Fruit fly (Drosophila melanogaster) whole organism, embryonic: ENCODE results near the gene Cyp308a1.
A peak's percentile ranks its signal among the peaks of the same experiment; 100 is the strongest.

ENCODE experiments used
- Bgb ChIP-seq: fragments of 200-800 bp; sonication (Bioruptor generic); IDR thresholded peaks from 2 replicates; pipeline ENCODE4 v1.3.6; 2022; ENCODE audit warnings: missing biosample characterization, missing genetic modification characterization; ENCODE audit not compliant: partially characterized antibody
- Blimp-1 ChIP-seq: fragments of 200-800 bp; sonication (Bioruptor generic); optimal IDR thresholded peaks from 3 replicates; lab custom pipeline; 2018; ENCODE audit warnings: missing biosample characterization, missing genetic modification characterization, mild to moderate bottlenecking, moderate library complexity, missing genetic modification reagents
- CG10543 ChIP-seq: fragments of 200-800 bp; sonication (Bioruptor generic); optimal IDR thresholded peaks from 3 replicates; lab custom pipeline; 2017; ENCODE audit warnings: missing biosample characterization, mild to moderate bottlenecking, missing genetic modification characterization, moderate library complexity
- CG12769 ChIP-seq: fragments of 200-800 bp; sonication (Bioruptor generic); optimal IDR thresholded peaks from 2 replicates; lab custom pipeline; 2019; ENCODE audit warnings: missing biosample characterization, mild to moderate bottlenecking, missing genetic modification characterization, moderate library complexity
- CG13894 ChIP-seq: fragments of 200-800 bp; sonication (Bioruptor generic); optimal IDR thresholded peaks from 3 replicates; lab custom pipeline; 2018; ENCODE audit warnings: missing biosample characterization, mild to moderate bottlenecking, missing genetic modification characterization, moderate library complexity
- CG15269 ChIP-seq: fragments of 200-800 bp; sonication (Bioruptor generic); optimal IDR thresholded peaks from 2 replicates; lab custom pipeline; 2018; ENCODE audit warnings: missing biosample characterization, mild to moderate bottlenecking, missing genetic modification characterization, moderate library complexity
- CG1529 ChIP-seq: fragments of 200-800 bp; sonication (Bioruptor generic); optimal IDR thresholded peaks from 3 replicates; lab custom pipeline; 2018; ENCODE audit warnings: missing biosample characterization, missing genetic modification characterization
- CG18011 ChIP-seq: fragments of 200-800 bp; sonication (Bioruptor generic); optimal IDR thresholded peaks from 2 replicates; lab custom pipeline; 2017; ENCODE audit warnings: missing biosample characterization, missing genetic modification characterization, mild to moderate bottlenecking, moderate library complexity, missing genotype
- CG2116 ChIP-seq: fragments of 200-800 bp; sonication (Bioruptor generic); optimal IDR thresholded peaks from 3 replicates; lab custom pipeline; 2018; ENCODE audit warnings: missing biosample characterization, mild to moderate bottlenecking, missing genetic modification characterization
- CG2678 ChIP-seq: fragments of 200-800 bp; sonication (Bioruptor generic); optimal IDR thresholded peaks from 3 replicates; lab custom pipeline; 2019; ENCODE audit warnings: missing biosample characterization, mild to moderate bottlenecking, missing genetic modification characterization, moderate library complexity
- CG32532 ChIP-seq: fragments of 200-800 bp; sonication (Bioruptor generic); IDR thresholded peaks from 2 replicates; pipeline ENCODE4 v1.3.6; 2022; ENCODE audit warnings: missing biosample characterization, missing genetic modification characterization
- CG3995 ChIP-seq: fragments of 200-800 bp; sonication (Bioruptor generic); optimal IDR thresholded peaks from 3 replicates; lab custom pipeline; 2016; ENCODE audit warnings: missing biosample characterization, missing genetic modification characterization
- CG42726 ChIP-seq: fragments of 200-800 bp; sonication (Bioruptor generic); IDR thresholded peaks from 2 replicates; pipeline ENCODE4 v1.3.6; 2022; ENCODE audit warnings: missing biosample characterization, missing genetic modification characterization; ENCODE audit not compliant: partially characterized antibody
- CG6791 ChIP-seq: fragments of 200-800 bp; sonication (Bioruptor generic); IDR thresholded peaks from 3 replicates; pipeline ENCODE4 v1.3.6; 2022; ENCODE audit warnings: missing biosample characterization, missing genetic modification characterization; ENCODE audit not compliant: partially characterized antibody
- CTCF ChIP-seq: fragments of 200-800 bp; sonication (Bioruptor generic); optimal IDR thresholded peaks from 2 replicates; lab custom pipeline; 2017; ENCODE audit warnings: missing biosample characterization, mild to moderate bottlenecking, missing genetic modification characterization, moderate library complexity
- Deaf1 ChIP-seq: fragments of 200-800 bp; optimal IDR thresholded peaks from 3 replicates; lab custom pipeline; 2019; ENCODE audit warnings: missing biosample characterization, mild to moderate bottlenecking, missing genetic modification characterization, moderate library complexity
- Dip2 ChIP-seq: fragments of 200-800 bp; sonication (Bioruptor generic); IDR thresholded peaks from 2 replicates; pipeline ENCODE4 v1.3.6; 2022; ENCODE audit warnings: missing biosample characterization, missing genetic modification characterization
- Ets65A ChIP-seq: fragments of 200-800 bp; sonication (Bioruptor generic); peaks from one replicate; lab custom pipeline; 2016; ENCODE audit warnings: missing biosample characterization, missing genetic modification characterization
- Med ChIP-seq: fragments of 200-800 bp; sonication (Bioruptor generic); peaks from one replicate; lab custom pipeline; 2016; ENCODE audit warnings: missing biosample characterization, missing genetic modification characterization, mild to moderate bottlenecking, inconsistent platforms, moderate library complexity
- Pdp1 ChIP-seq, 2 experiments: fragments of 200-800 bp; sonication (Bioruptor generic); optimal IDR thresholded peaks; 3 replicates each; lab custom pipeline; 2016; ENCODE audit warnings: missing biosample characterization in 2 of 2, missing genetic modification characterization in 2 of 2, mild to moderate bottlenecking in 1 of 2, moderate library complexity in 1 of 2
- Rfx ChIP-seq: fragments of 200-800 bp; sonication (Bioruptor generic); IDR thresholded peaks from 2 replicates; pipeline ENCODE4 v1.3.6; 2022; ENCODE audit warnings: missing biosample characterization, missing genetic modification characterization
- ara ChIP-seq: fragments of 200-800 bp; sonication (Bioruptor generic); IDR thresholded peaks from 2 replicates; pipeline ENCODE4 v1.3.6; 2022; ENCODE audit warnings: missing biosample characterization, missing genetic modification characterization
- bigmax ChIP-seq: fragments of 200-800 bp; sonication (Bioruptor generic); optimal IDR thresholded peaks from 2 replicates; lab custom pipeline; 2018; ENCODE audit warnings: missing biosample characterization, mild to moderate bottlenecking, missing genetic modification characterization
- chinmo ChIP-seq: fragments of 200-800 bp; sonication (Bioruptor generic); IDR thresholded peaks from 4 replicates; pipeline ENCODE4 v1.3.6; 2022; ENCODE audit warnings: missing biosample characterization, missing genetic modification characterization; ENCODE audit not compliant: partially characterized antibody
- ci ChIP-seq: fragments of 200-800 bp; sonication (Bioruptor generic); IDR thresholded peaks from 3 replicates; pipeline ENCODE4 v1.3.6; 2022; ENCODE audit warnings: missing biosample characterization, missing genetic modification characterization
- ftz-f1 ChIP-seq: fragments of 200-800 bp; sonication (Bioruptor generic); optimal IDR thresholded peaks from 2 replicates; lab custom pipeline; 2016; ENCODE audit warnings: missing biosample characterization, missing genetic modification characterization
- gsb ChIP-seq: fragments of 200-800 bp; sonication (Bioruptor generic); IDR thresholded peaks from 2 replicates; pipeline ENCODE4 v1.3.6; 2022; ENCODE audit warnings: missing biosample characterization, missing genetic modification characterization
- kay ChIP-seq: fragments of 200-800 bp; sonication (Bioruptor generic); optimal IDR thresholded peaks from 2 replicates; lab custom pipeline; 2016; ENCODE audit warnings: missing biosample characterization, missing genetic modification characterization
- nom ChIP-seq: fragments of 200-800 bp; sonication (Bioruptor generic); optimal IDR thresholded peaks from 2 replicates; lab custom pipeline; 2017; ENCODE audit warnings: missing biosample characterization, missing genetic modification characterization, mild to moderate bottlenecking, moderate library complexity, missing genetic modification reagents
- pita ChIP-seq: fragments of 200-800 bp; sonication (Bioruptor generic); optimal IDR thresholded peaks from 2 replicates; lab custom pipeline; 2017; ENCODE audit warnings: missing biosample characterization, mild to moderate bottlenecking, missing genetic modification characterization
- sima ChIP-seq: fragments of 200-800 bp; sonication (Bioruptor generic); optimal IDR thresholded peaks from 2 replicates; lab custom pipeline; 2016; ENCODE audit warnings: missing biosample characterization, missing genetic modification characterization
- stwl ChIP-seq: fragments of 200-800 bp; sonication (Bioruptor generic); optimal IDR thresholded peaks from 3 replicates; lab custom pipeline; 2018; ENCODE audit warnings: missing biosample characterization, mild to moderate bottlenecking, missing genetic modification characterization, moderate library complexity
- vvl ChIP-seq: fragments of 200-800 bp; sonication (Bioruptor generic); IDR thresholded peaks from 2 replicates; pipeline ENCODE4 v1.3.6; 2022; ENCODE audit warnings: missing biosample characterization, missing genetic modification characterization
- zfh1 ChIP-seq: fragments of 200-800 bp; sonication (Bioruptor generic); IDR thresholded peaks from 3 replicates; pipeline ENCODE4 v1.3.6; 2022; ENCODE audit warnings: missing biosample characterization, missing genetic modification characterization

Cyp308a1 gene

dm6 chrX:18700586-18700985, 9.1 kb upstream of the Cyp308a1 start:
- TF ChIP-seq CG12769, result peak; percentile 23
- peak in 1 of 2 experiments; percentile 65 for TF ChIP-seq Pdp1 (GFP tag; optimal IDR thresholded peaks at IDR 0.05; lab: Kevin White, UChicago)
- peak; percentile 5 for TF ChIP-seq Med (GFP tag; lab: Kevin White, UChicago)
- no peak for TF ChIP-seq sima
- peak; percentile 34 for TF ChIP-seq CG10543 (GFP tag; lab: Kevin White, UChicago)
- TF ChIP-seq ftz-f1 (GFP tag; lab: Kevin White, UChicago), result peak; percentile 22
- TF ChIP-seq CG42726 (GFP tag; lab: Robert Waterston, UW), result no peak
- 0 out of 4 replicates have a peak, but pooled peaks have one; percentile 56 for TF ChIP-seq chinmo
- no peak for TF ChIP-seq gsb (GFP tag; lab: Robert Waterston, UW)
- TF ChIP-seq, all 482 proteins: peak for 6

DNA sequence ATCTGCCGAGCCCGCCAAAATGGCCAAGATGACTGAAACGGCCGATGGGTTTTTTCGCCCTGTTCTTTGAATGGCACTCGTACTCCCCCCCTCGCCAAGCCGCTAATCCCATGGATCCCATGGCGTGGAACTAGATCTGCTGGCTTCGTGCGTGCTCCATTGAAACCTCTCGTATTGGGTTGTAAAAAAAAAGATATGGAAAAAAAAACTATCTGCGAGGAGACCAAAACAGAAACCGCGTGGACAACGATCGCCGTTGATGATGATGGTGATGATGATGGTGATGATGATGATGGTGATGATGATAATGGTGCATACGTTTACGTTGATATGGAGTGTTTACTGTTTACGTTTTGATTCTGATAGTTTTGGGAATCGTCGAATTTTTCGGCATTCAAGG, 7.9 kb upstream of the Cyp308a1 start:
- TF ChIP-seq chinmo, result 0 out of 4 replicates have a peak, but pooled peaks have one; percentile 38
- TF ChIP-seq nom (GFP tag; lab: Kevin White, UChicago), result peak; percentile 43
- TF ChIP-seq CG1529 (GFP tag; lab: Kevin White, UChicago), result no peak
- peak; percentile 32; the same call in 1 of the 2 replicates for TF ChIP-seq vvl

DNA sequence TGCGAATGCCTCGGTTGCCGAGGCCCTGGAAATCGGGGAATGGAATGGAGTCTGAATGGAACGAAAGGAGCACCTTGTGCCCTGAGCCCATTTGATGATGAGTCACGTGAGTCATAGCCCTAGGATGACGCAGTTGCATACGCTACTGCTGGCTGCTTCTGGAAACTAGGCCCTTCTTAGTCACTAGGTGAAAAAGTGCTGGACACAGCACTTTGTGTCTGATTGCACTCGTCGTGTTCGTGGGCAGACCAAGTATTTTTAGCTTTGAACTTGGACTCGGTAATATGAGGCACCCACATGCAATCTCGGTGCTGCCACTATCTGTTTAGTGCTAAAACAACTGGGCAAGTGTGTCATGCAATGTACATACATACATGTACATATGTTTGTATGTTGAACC, 7.4 kb upstream of the Cyp308a1 start:
- peak; percentile 54 for TF ChIP-seq Ets65A
- no peak for TF ChIP-seq bigmax (GFP tag; lab: Kevin White, UChicago)
- no peak for TF ChIP-seq Rfx (GFP tag; lab: Robert Waterston, UW)
- no peak for TF ChIP-seq ara
- TF ChIP-seq CG15269 (tag; lab: Kevin White, UChicago), result no peak

DNA sequence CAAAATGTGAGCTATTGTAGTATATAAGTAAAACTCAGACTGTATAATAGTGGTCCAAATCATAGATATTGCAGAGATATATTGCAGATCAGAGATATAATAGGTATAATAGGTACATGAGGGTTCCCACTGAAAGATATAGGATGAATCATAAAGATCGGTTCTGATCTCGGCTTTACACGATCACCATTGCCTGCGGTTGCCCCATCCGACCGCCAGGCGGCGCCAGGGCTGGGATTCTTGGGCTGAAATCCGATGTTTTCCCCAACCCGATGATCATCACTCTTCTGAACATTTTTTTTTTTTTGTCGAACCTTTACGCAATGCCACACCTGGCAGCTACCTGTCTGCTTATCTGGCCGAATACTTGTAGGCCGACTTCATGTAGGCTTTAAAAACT, 5.8 kb upstream of the Cyp308a1 start:
- TF ChIP-seq CG3995 (GFP tag; lab: Kevin White, UChicago) (no peak), ci (0 out of 3 replicates have a peak, but pooled peaks have one; percentile 14), Ets65A (peak; percentile 43), stwl (tag; lab: Kevin White, UChicago) (peak; percentile 29), kay (GFP tag; lab: Kevin White, UChicago) (peak; percentile 61), CG32532 (GFP tag; lab: Robert Waterston, UW) (0 out of 2 replicates have a peak, but pooled peaks have one; percentile 14), CG2678 (tag; lab: Kevin White, UChicago) (no peak), CG13894 (tag; lab: Kevin White, UChicago) (peak; percentile 16), Bgb (GFP tag; lab: Robert Waterston, UW) (no peak), Dip2 (GFP tag; lab: Robert Waterston, UW) (peak; percentile 79), Deaf1 (peak; percentile 84), pita (peak; percentile 26), CG18011 (GFP tag; lab: Kevin White, UChicago) (peak; percentile 51), Blimp-1 (GFP tag; lab: Kevin White, UChicago) (peak; percentile 4), CTCF (peak; percentile 89), CG2116 (no peak), zfh1 (GFP tag; lab: Robert Waterston, UW) (0 out of 3 replicates have a peak, but pooled peaks have one; percentile 28)

dm6 chrX:18725572-18725971, 15.9 kb downstream of the Cyp308a1 start, which contains the start of gene CG42302:
TSS of gene CG42302 (minus strand) at chrX:18725672.
- no peak for TF ChIP-seq CG6791 (GFP tag; lab: Robert Waterston, UW)
